Fruit fly (Drosophila melanogaster) ovary, adult (tissue): ENCODE results near the gene CG12519.

Experiments used
- CG17801 ChIP-seq: fragments of 200-800 bp; optimal IDR thresholded peaks from 2 replicates; lab custom pipeline; 2019; ENCODE audit warnings: missing biosample characterization, mild to moderate bottlenecking, missing genetic modification characterization, moderate library complexity; ENCODE audit not compliant: partially characterized antibody

CG12519 gene

dm6 chr3L:19497135-19497534, 24.8 kb downstream of the CG12519 start:
- no peak for TF ChIP-seq CG17801 (GFP tag; lab: Kevin White, UChicago)

dm6 chr3L:19497623-19498022, 25.3 kb downstream of the CG12519 start, which contains the start of gene CG9449:
Gene CG9449, minus strand, starts transcription at chr3L:19497723.
- TF ChIP-seq CG17801 (GFP tag; lab: Kevin White, UChicago): no peak

- no peak for TF ChIP-seq CG17801 (GFP tag; lab: Kevin White, UChicago)
Measured at dm6 chr3L:19499334-19499733, 27.0 kb downstream of the CG12519 start.

dm6 chr3L:19500698-19501097, 28.4 kb downstream of the CG12519 start, which contains the start of gene CG9451:
Gene CG9451, minus strand, starts transcription at chr3L:19500798.
- TF ChIP-seq CG17801 (GFP tag; lab: Kevin White, UChicago): no peak

- no peak for TF ChIP-seq CG17801 (GFP tag; lab: Kevin White, UChicago)
Measured at dm6 chr3L:19503770-19504169, 31.5 kb downstream of the CG12519 start, which contains the start of gene CG9452. Gene CG9452, minus strand, starts transcription at chr3L:19503870.

- no peak for TF ChIP-seq CG17801 (GFP tag; lab: Kevin White, UChicago)
Measured at dm6 chr3L:19504719-19505118, 32.4 kb downstream of the CG12519 start.

dm6 chr3L:19512672-19513071, 40.4 kb downstream of the CG12519 start:
- TF ChIP-seq CG17801 (GFP tag; lab: Kevin White, UChicago): no peak

dm6 chr3L:19516547-19516946, 44.3 kb downstream of the CG12519 start:
- TF ChIP-seq CG17801 (GFP tag; lab: Kevin White, UChicago): no peak

dm6 chr3L:19518232-19518631, 45.9 kb downstream of the CG12519 start, which contains the start of gene Cpr76Ba:
Gene Cpr76Ba, minus strand, starts transcription at chr3L:19518332.
- TF ChIP-seq CG17801 (GFP tag; lab: Kevin White, UChicago): no peak

- no peak for TF ChIP-seq CG17801 (GFP tag; lab: Kevin White, UChicago)
Measured at dm6 chr3L:19519349-19519748, 47.1 kb downstream of the CG12519 start, which contains the start of gene Cpr76Bb. Gene Cpr76Bb, plus strand, starts transcription at chr3L:19519649.

dm6 chr3L:19520645-19521044, 48.4 kb downstream of the CG12519 start, which contains the start of gene Cpr76Bc:
Gene Cpr76Bc, plus strand, starts transcription at chr3L:19520945.
- no peak for TF ChIP-seq CG17801 (GFP tag; lab: Kevin White, UChicago)

dm6 chr3L:19521093-19521492, 48.8 kb downstream of the CG12519 start:
- no peak for TF ChIP-seq CG17801 (GFP tag; lab: Kevin White, UChicago)
